Fruit fly (Drosophila melanogaster): ENCODE data around the gene CG45076.
A peak's percentile ranks its signal among the peaks of the same experiment; 100 is the strongest.

Gene CG45076

dm6 chr3R:10777274-10777673 is at the start of gene CG45076, which contains the start of the genes CG45078 and fau:
Gene CG45076, minus strand, starts transcription at chr3R:10777374.
Gene CG45078, minus strand, starts transcription at chr3R:10777374.
Gene fau, minus strand, starts transcription at chr3R:10777374.
- TF ChIP-seq Eip78C (GFP tag) (peak; percentile 49), CG10631 (GFP tag; optimal IDR thresholded peaks at IDR 0.05) (no peak)

dm6 chr3R:10815032-10815431 is 37.9 kb upstream of the CG45076 start, which contains the start of the genes CG14693 and TTLL15:
Gene CG14693, minus strand, starts transcription at chr3R:10815047.
Gene TTLL15, plus strand, starts transcription at chr3R:10815288.
- TF ChIP-seq net (GFP tag; optimal IDR thresholded peaks at IDR 0.05) (no peak), CG11902 (GFP tag; optimal IDR thresholded peaks at IDR 0.05) (no peak), CG3919 (GFP tag; optimal IDR thresholded peaks at IDR 0.05) (no peak), achi (GFP tag; optimal IDR thresholded peaks at IDR 0.05) (no peak), dac (GFP tag; optimal IDR thresholded peaks at IDR 0.05) (no peak), vri (GFP tag; optimal IDR thresholded peaks at IDR 0.05) (no peak), Eip93F (GFP tag; optimal IDR thresholded peaks at IDR 0.05) (no peak), eg (GFP tag; IDR thresholded peaks at IDR 0.05) (no peak), CG6163 (GFP tag; IDR thresholded peaks at IDR 0.05) (no peak), CG8632 (GFP tag; optimal IDR thresholded peaks at IDR 0.05) (no peak), Hr4 (GFP tag; optimal IDR thresholded peaks at IDR 0.05) (no peak), Eip78C (GFP tag) (no peak), CG11762 (GFP tag; optimal IDR thresholded peaks at IDR 0.05; ENCODE audit: insufficient read depth) (no peak), CG1621 (tag; optimal IDR thresholded peaks at IDR 0.05) (no peak), Ets96B (tag; optimal IDR thresholded peaks at IDR 0.05) (no peak), Hr38 (GFP tag; optimal IDR thresholded peaks at IDR 0.05) (no peak), CG6276 (GFP tag; optimal IDR thresholded peaks at IDR 0.05) (no peak), CG10669 (GFP tag; optimal IDR thresholded peaks at IDR 0.05) (no peak), Sox15 (GFP tag; optimal IDR thresholded peaks at IDR 0.05) (no peak), Sox14 (GFP tag; optimal IDR thresholded peaks at IDR 0.05) (no peak)

- TF ChIP-seq CG6808 (GFP tag; optimal IDR thresholded peaks at IDR 0.05) (no peak), topi (GFP tag; optimal IDR thresholded peaks at IDR 0.05) (no peak), Ets96B (tag; optimal IDR thresholded peaks at IDR 0.05) (no peak), salr (GFP tag; optimal IDR thresholded peaks at IDR 0.05) (no peak)
Observed at dm6 chr3R:10803855-10804254, 26.7 kb upstream of the CG45076 start, which contains the start of gene CG14692. Gene CG14692, minus strand, starts transcription at chr3R:10803955.

dm6 chr3R:10792604-10793003 is 15.4 kb upstream of the CG45076 start, which contains the start of gene CG14687:
Gene CG14687, plus strand, starts transcription at chr3R:10792904.
- TF ChIP-seq OdsH (GFP tag; optimal IDR thresholded peaks at IDR 0.05) = no peak
- TF ChIP-seq pdm3 (GFP tag; optimal IDR thresholded peaks at IDR 0.05) = no peak
- TF ChIP-seq CG1621 (tag; optimal IDR thresholded peaks at IDR 0.05) = no peak

dm6 chr3R:10788186-10788585 is 11.0 kb upstream of the CG45076 start, which contains the start of the genes Art1 and Mcm5:
Gene Art1, minus strand, starts transcription at chr3R:10788226.
Gene Mcm5, plus strand, starts transcription at chr3R:10788524.
- no peak for TF ChIP-seq ss (GFP tag; optimal IDR thresholded peaks at IDR 0.05)
- peak; percentile 20 for TF ChIP-seq pdm3 (GFP tag; optimal IDR thresholded peaks at IDR 0.05)
- TF ChIP-seq dsx (GFP tag; optimal IDR thresholded peaks at IDR 0.05; ENCODE audit: poor library complexity, severe bottlenecking) = no peak
- TF ChIP-seq Eip78C (GFP tag) = no peak
- no peak for TF ChIP-seq CG10669 (GFP tag; optimal IDR thresholded peaks at IDR 0.05)
- no peak for TF ChIP-seq svp (GFP tag)
- no peak for TF ChIP-seq CG7368 (GFP tag; optimal IDR thresholded peaks at IDR 0.05)
- peak; percentile 2 for TF ChIP-seq Hr4 (GFP tag; optimal IDR thresholded peaks at IDR 0.05)
- no peak for TF ChIP-seq CG8319 (GFP tag; optimal IDR thresholded peaks at IDR 0.05)
- TF ChIP-seq fd59A (GFP tag; optimal IDR thresholded peaks at IDR 0.05) = no peak
- no peak for TF ChIP-seq CG6792 (GFP tag; optimal IDR thresholded peaks at IDR 0.05)
- no peak for TF ChIP-seq CG34406 (GFP tag; optimal IDR thresholded peaks at IDR 0.05)
- TF ChIP-seq esn (GFP tag; optimal IDR thresholded peaks at IDR 0.05) = peak; percentile 58
- peak; percentile 48 for TF ChIP-seq CG3032 (tag; optimal IDR thresholded peaks at IDR 0.05)
- peak; percentile 72 for TF ChIP-seq Sox14 (GFP tag; optimal IDR thresholded peaks at IDR 0.05)
- TF ChIP-seq Sox15 (GFP tag; optimal IDR thresholded peaks at IDR 0.05) = no peak
- no peak for TF ChIP-seq CG3919 (GFP tag; optimal IDR thresholded peaks at IDR 0.05)
- no peak for TF ChIP-seq CG11762 (GFP tag; optimal IDR thresholded peaks at IDR 0.05; ENCODE audit: insufficient read depth)
- TF ChIP-seq CG15336 (GFP tag; IDR thresholded peaks at IDR 0.05) = no peak
- TF ChIP-seq CG1621 (tag; optimal IDR thresholded peaks at IDR 0.05) = no peak
- no peak for TF ChIP-seq CG11294 (GFP tag; IDR thresholded peaks at IDR 0.05)
- TF ChIP-seq Lpt (GFP tag; optimal IDR thresholded peaks at IDR 0.05) = no peak
- TF ChIP-seq Sox102F (GFP tag; optimal IDR thresholded peaks at IDR 0.05) = no peak
- TF ChIP-seq CG11902 (GFP tag; optimal IDR thresholded peaks at IDR 0.05) = no peak
- TF ChIP-seq CG16779 (tag; optimal IDR thresholded peaks at IDR 0.05) = no peak
- no peak for TF ChIP-seq CG8119 (GFP tag; IDR thresholded peaks at IDR 0.05)
- TF ChIP-seq Ets96B (tag; optimal IDR thresholded peaks at IDR 0.05) = no peak
- no peak for TF ChIP-seq spab (GFP tag; optimal IDR thresholded peaks at IDR 0.05)
